Worm (Caenorhabditis elegans): ENCODE data around the gene math-15.

ce11 chrII:1895762-1896161, 29.6 kb downstream of the math-15 start, which contains the start of gene math-25:
- no peak for TF ChIP-seq lsy-2 (tag; optimal IDR thresholded peaks at IDR 0.05)
- TF ChIP-seq F26F4.8 (GFP tag; conservative IDR thresholded peaks at IDR 0.05), result no peak
- no peak for TF ChIP-seq skn-1 (tag; optimal IDR thresholded peaks at IDR 0.05)
- TF ChIP-seq ceh-44 (GFP tag; IDR thresholded peaks at IDR 0.05), result no peak
- no peak for TF ChIP-seq spr-1 (tag; optimal IDR thresholded peaks at IDR 0.05)
- TF ChIP-seq F10B5.3 (tag; optimal IDR thresholded peaks at IDR 0.05), result no peak
- TF ChIP-seq nhr-11 (tag; optimal IDR thresholded peaks at IDR 0.05), result no peak
- no peak for TF ChIP-seq set-16 (GFP tag; IDR thresholded peaks at IDR 0.05)
- TF ChIP-seq lir-3 (tag; optimal IDR thresholded peaks at IDR 0.05), result no peak
- no peak for TF ChIP-seq pqm-1 (tag; optimal IDR thresholded peaks at IDR 0.05)
- no peak for TF ChIP-seq nhr-25 (tag; optimal IDR thresholded peaks at IDR 0.05; ENCODE audit: borderline replicate concordance, insufficient read depth)
- TF ChIP-seq ceh-82 (tag; optimal IDR thresholded peaks at IDR 0.05), result no peak
- TF ChIP-seq nhr-111 (GFP tag; optimal IDR thresholded peaks at IDR 0.05), result no peak
